Fruit fly (Drosophila melanogaster): ENCODE results near the gene Rai1.

Gene Rai1

DNA sequence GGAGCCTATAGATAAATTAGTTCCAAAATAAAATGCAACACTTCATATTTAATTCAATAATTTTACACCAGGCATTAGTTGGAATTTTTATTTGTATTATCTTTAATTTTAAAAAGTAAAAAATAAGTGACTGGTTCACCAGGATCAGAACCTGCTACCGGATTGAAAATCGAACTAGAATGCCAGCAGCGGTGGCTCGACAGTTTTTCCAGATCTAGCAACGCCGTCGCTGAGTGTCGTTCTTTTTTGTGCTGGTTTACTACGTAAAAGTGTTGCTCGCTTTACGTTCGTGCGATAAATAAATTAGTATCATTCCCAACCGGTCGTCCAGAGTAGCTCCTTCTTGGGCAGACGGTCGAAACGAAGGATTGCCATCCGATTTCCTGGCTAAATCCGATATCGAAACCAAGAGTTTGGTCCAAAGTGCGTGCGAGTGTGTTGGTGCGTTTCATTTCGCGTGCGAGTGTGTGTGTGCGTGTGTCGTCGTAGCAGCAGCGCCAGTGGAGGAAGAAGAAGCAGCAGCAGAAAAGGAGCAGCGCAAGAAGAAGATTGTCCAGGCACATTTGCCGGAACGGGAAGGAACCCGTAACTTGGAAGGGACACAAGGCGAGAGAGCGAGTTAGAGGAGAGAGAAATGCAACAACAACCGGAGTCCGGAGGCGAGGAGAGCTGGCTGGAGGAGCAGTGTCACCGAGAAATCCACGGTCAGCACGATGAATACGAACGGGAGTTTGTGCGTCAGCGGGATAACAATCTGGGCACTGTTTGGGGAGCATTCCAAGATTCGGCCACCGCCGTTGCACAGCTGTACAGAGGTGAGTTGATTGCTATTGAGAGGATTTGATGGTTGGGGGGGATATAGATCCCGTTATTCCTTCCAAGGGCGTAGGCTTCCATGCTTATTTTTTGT is 11.0 kb downstream of the Rai1 start, which contains the start of gene CG4768:
Gene CG4768, plus strand, starts transcription at position 200 of the 910 bp plus-strand sequence.
- TF ChIP-seq CG17801 (GFP tag; optimal IDR thresholded peaks at IDR 0.05; ENCODE audit: partially characterized antibody), result peak; percentile 1

DNA sequence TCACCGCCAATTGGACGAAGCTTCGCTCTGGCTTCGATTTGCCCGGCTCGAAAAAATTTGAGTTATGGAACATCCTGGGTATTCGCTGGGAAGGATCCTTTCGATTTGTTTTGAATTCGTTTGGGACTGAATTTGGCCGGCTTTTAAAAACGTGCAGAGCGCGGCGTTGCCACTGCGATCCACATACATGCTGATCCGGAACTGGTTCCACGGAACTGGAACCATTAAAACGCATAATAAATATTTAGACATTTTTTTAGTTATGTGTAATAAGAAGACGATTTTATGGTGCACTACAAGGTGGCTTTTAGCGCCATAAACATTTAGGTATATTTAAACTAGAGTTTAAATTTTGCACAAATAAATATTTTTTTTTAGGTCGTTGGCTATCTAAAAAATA is 12.1 kb downstream of the Rai1 start, which contains the start of gene Rrp45:
Gene Rrp45, minus strand, starts transcription at position 209 of the 400 bp plus-strand sequence.
- no peak for TF ChIP-seq CG17801 (GFP tag; optimal IDR thresholded peaks at IDR 0.05; ENCODE audit: partially characterized antibody)

DNA sequence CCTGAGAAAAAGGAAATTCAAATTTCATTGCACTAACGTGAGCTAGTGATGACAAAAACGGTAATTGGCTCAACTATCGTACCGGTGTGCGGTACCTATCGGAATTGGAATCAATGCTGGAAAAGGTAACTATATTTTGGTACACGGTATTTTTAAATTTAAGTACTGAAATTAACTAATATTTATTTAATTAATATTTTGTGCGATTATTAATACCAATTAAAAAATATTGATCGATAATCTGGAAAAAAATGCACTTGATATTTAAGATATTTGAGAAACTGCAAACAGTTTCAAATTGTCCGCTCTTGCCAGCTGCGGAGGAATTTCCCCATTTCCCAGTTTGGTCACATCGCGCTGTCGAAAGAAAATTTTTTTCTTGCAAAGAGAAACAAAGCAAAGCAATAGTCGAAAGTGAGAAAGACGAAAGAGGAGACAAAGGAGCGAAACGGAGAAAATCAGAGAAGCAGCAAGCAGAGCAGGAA is 15.7 kb downstream of the Rai1 start:
- TF ChIP-seq CG17801 (GFP tag; optimal IDR thresholded peaks at IDR 0.05; ENCODE audit: partially characterized antibody), result no peak

DNA sequence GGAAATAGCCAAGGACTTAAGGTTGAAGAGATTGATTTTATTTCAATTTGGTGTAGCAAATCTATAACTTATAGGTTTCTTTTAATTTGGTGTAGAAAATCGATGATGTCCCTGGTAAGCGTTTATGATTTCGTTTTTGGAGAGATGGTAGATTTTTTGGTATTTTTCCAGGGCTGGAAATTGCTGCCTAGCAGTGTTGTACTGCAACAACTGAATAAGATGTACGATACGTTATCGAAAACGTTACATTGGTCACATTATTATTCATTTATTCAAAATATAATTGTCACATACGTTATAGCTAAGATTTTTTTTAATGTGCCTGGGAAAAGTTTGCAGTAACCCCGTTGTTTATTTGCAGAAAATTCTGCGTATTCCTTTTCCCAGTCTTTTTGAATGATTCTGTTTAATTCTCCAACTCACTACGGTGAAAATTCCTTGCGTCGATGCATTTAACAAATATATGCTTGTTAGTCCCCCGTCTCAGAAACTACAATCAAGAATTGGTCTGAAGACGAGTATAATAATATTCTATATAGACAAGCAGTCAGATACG is 16.2 kb downstream of the Rai1 start, which contains the start of the genes CG9609 and Sap30:
Gene CG9609, minus strand, starts transcription at position 149 of the 556 bp plus-strand sequence.
Gene Sap30, plus strand, starts transcription at position 424 of the 556 bp plus-strand sequence.
- no peak for TF ChIP-seq CG17801 (GFP tag; optimal IDR thresholded peaks at IDR 0.05; ENCODE audit: partially characterized antibody)

DNA sequence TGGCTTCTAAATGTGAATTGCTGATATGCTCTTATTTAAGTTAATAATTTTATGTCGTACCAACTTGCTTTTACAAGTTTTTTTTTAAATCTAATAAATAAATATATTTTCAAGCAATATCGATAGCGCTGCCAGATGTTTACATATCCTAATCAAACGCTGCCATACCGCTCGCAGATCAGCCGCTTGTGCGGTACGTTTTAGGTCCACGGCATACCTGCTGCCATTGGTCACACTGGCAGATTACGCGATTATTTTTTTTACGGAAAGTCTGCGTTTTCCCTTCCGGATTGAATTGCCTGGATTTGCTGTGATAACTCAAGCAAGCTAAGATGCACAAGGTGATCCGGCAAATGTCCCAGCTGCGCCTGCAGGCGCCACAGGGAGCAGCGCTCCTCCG is 19.4 kb downstream of the Rai1 start, which contains the start of gene mRpL22:
Gene mRpL22, plus strand, starts transcription at position 191 of the 400 bp plus-strand sequence.
- TF ChIP-seq CG17801 (GFP tag; optimal IDR thresholded peaks at IDR 0.05; ENCODE audit: partially characterized antibody), result no peak

DNA sequence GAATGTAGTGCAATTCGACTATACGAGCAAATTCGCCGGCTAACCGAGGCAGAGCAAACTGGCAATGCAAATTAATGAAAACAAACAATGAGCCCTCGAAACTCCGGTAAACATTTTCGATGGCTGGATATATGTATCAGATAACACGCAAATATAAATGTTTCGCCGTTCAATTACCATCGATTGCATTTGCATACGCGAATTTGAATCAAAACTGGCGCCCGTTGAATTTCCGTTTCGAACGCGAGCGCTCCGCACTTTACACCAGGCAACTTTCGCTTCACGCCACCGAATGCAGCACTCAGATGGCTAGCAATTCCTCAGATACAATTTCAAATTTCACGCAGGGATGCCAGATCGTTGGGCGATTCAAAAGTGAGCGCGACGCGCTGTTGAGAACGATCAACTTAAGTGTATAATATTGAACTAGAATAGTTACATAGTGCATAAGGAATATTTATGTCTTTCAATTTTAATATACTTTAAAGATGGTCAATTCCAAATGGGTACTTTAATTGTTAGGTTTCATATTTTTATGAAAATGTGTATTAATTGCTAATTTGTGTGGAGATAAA is 19.9 kb downstream of the Rai1 start, which contains the start of gene if:
Gene if, minus strand, starts transcription at position 294 of the 575 bp plus-strand sequence.
- no peak for TF ChIP-seq CG17801 (GFP tag; optimal IDR thresholded peaks at IDR 0.05; ENCODE audit: partially characterized antibody)

DNA sequence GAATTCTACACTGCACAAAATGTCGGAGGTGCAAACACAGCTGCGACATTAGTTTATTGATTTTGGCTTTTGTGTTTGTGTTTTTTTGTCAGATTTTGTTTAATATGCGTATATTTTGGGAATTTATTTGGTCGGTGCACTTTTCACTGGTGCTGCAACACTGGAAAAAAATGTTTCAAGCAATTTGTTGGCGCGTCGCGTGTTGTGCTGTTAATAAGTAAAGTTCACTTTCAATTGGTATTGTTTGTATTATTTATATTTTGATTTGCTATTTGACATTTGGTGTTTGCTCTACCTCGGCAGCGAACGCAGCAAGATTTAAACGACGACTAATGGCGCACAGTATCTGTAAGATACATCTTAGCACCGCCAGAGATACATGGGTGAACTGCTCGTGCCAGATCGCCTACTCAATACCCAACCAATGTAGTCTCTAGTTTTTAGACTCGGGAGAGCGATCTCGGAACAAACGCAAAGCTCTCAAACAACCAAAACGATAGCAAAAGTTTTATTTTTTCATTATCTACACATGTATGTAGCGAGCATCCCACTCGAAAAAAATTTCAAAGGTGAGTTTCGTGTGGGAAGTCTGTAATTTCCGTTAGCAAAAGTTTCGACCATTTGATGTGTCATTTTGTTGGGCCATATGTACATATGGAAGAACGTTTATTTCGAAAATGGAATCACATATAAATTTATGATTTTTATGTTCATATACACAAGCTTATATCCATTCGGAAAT is 20.8 kb downstream of the Rai1 start:
- no peak for TF ChIP-seq CG17801 (GFP tag; optimal IDR thresholded peaks at IDR 0.05; ENCODE audit: partially characterized antibody)

DNA sequence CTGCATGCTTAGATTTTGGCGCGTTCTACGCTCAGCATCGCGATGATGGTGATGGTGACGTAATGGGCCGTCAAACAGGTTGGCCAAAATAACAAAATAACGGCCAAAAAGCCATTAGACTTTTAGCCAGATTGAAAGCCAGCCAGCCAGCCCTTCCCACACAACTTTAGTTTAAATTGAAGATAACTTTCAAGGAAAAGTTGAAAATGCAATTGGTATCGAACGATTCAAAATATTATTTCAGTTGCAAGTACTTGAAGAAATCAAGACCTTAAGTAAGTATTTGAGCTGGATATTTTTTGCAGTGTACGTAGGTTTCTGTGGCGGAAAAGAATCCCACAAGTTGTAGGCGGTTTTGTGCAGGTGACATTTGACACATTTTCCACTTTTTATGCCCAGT is 22.1 kb downstream of the Rai1 start:
- no peak for TF ChIP-seq CG17801 (GFP tag; optimal IDR thresholded peaks at IDR 0.05; ENCODE audit: partially characterized antibody)

DNA sequence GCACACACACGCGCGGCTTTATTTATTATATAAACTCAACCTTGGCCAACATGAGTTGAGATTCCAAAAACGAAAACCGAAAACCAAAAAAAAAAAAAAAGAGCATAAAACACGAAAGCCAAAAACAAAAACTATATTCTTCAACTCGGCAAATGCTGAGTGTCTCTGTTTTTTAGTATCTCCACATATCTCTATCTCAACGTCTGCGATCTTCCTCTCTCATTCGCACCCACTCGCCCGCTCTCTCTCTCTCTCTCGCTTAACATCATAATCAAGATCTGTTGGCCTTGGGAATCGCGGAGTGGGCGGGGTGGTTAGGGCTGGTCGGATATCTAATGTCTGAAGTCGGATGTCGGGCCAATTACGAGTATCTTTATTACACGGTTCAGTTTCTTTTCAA is 22.9 kb downstream of the Rai1 start:
- peak; percentile 75 for TF ChIP-seq CG17801 (GFP tag; optimal IDR thresholded peaks at IDR 0.05; ENCODE audit: partially characterized antibody)

DNA sequence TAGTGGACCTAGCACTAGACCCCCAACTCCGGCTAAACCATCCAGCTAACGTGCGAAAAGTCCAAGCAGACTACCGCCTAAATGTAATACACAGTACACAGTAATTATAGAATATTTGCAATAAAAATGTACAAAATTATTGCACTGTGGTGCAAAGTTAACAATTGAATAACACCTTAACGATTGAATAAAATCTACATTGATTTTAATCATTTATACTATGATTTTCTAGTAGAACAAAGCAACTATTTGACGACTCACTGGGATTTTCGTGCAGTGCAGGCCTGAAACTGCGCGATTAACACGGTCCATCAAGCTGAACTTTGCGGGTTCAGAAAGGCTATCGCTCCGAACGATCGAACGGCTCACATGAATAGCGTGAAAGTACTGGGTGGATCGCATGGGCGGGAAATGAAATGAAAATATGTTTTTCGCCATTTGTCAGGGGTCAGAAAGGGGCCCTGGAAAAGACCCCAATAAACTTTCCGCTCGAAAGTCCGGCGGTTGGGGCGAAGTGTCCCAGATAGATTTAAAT is 24.9 kb downstream of the Rai1 start:
- TF ChIP-seq CG17801 (GFP tag; optimal IDR thresholded peaks at IDR 0.05; ENCODE audit: partially characterized antibody), result no peak

DNA sequence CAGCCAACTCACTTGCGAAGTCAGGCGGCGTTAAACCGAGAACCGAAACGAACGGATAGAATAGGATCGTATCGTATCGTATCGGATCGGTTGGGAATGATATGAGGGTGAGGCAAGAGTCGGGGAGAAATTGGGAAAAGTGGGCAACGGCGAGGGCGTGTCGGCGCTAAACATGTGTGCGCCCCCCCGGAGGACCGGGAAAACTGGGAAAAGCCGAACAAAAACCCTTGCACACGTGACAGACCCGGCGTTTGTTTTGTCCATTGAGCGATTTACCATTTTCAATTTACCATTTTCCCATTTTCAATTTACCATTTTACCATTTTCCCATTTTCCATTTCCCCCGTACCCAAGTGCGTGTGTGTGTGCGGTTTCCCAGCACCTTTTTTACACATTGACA is 28.1 kb downstream of the Rai1 start:
- no peak for TF ChIP-seq CG17801 (GFP tag; optimal IDR thresholded peaks at IDR 0.05; ENCODE audit: partially characterized antibody)

DNA sequence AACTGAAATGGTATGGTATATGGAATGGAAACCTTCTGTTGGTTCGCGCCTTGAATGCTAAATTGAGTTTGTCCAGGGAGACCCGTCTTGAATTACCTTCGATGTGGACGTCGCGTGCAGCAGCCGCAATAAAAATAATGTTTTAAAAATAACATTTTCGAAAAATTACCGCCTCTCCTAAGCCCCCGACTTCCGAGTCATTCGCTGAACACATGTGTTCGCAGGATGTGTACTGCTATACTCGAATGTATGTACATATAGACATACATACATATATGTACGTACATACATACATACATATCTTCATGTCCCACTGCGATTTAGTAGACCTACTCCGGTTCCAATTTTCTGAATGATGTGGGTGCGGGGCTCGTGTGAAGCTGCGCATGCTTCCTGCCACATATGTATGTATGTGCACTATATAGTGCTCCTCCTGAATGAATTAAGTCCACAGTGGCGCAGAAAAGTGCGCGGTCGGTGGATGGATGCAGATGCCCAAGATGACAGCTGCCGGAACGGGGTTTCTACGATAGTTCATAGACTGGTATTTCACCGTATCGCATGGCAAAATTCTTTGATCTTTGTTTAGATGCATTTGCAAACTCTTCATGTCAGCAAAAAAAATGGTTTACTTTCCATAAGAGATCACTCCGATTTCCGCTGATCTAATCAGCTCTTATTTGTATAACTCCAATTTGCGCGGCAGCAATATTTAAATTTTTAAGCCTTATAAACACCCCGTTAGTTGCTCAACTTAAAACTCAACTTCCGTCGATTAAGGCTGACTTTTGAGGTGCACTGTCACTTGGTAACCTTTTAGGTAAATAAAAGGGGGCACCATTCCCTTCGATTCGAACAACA is 28.7 kb downstream of the Rai1 start:
- TF ChIP-seq CG17801 (GFP tag; optimal IDR thresholded peaks at IDR 0.05; ENCODE audit: partially characterized antibody), result no peak
